Worm (Caenorhabditis elegans) whole organism, midembryonic: ENCODE data around the gene tax-6.

ENCODE experiments used
- T22C8.4 ChIP-seq: fragments of 200-800 bp; sonication (Bioruptor generic); IDR thresholded peaks from 2 replicates; pipeline ENCODE4 v1.3.6; 2022; ENCODE audit warnings: missing genetic modification characterization, missing compliant biosample characterization
- cog-1 ChIP-seq: sonication (generic microtip); optimal IDR thresholded peaks from 2 replicates; lab custom pipeline; 2016; ENCODE audit warnings: missing genetic modification characterization, missing compliant biosample characterization
- flt-1 ChIP-seq: fragments of 200-800 bp; sonication (Bioruptor generic); IDR thresholded peaks from 2 replicates; pipeline ENCODE4 v1.3.6; 2022; ENCODE audit warnings: missing genetic modification characterization, missing compliant biosample characterization
- med-1 ChIP-seq: sonication (generic microtip); optimal IDR thresholded peaks from 2 replicates; lab custom pipeline; 2017; ENCODE audit warnings: missing genetic modification characterization, mild to moderate bottlenecking, missing compliant biosample characterization, antibody characterized with exemption, missing genetic modification reagents; ENCODE audit not compliant: insufficient read depth
- ref-1 ChIP-seq: fragments of 200-800 bp; sonication (Bioruptor generic); conservative IDR thresholded peaks from 2 replicates; pipeline ENCODE4 v1.3.6; 2022; ENCODE audit warnings: missing genetic modification reagents, missing genetic modification characterization, missing compliant biosample characterization
- tab-1 ChIP-seq: fragments of 200-800 bp; sonication (Bioruptor generic); IDR thresholded peaks from 2 replicates; pipeline ENCODE4 v1.3.6; 2022; ENCODE audit warnings: missing genetic modification characterization, missing compliant biosample characterization
- ztf-23 ChIP-seq: fragments of 200-800 bp; sonication (Bioruptor generic); IDR thresholded peaks from 2 replicates; pipeline ENCODE4 v1.3.6; 2022; ENCODE audit warnings: missing genetic modification reagents, missing genetic modification characterization, missing compliant biosample characterization

- TF ChIP-seq med-1 (GFP tag; lab: Kevin White, UChicago): no peak
- TF ChIP-seq cog-1 (tag; lab: Kevin White, UChicago): no peak
- TF ChIP-seq tab-1 (GFP tag; lab: Robert Waterston, UW): no peak
- TF ChIP-seq ref-1: no peak
- no peak for TF ChIP-seq flt-1
- TF ChIP-seq T22C8.4: no peak
- TF ChIP-seq ztf-23 (GFP tag; lab: Robert Waterston, UW): no peak
Observed at ce11 chrIV:10498401-10498800, 3.0 kb downstream of the tax-6 start.
